Worm (Caenorhabditis elegans) whole organism, L4 larva: ENCODE data around the gene K09G1.2.

ENCODE experiments used
- Y48G9A.11 ChIP-seq: fragments of 200-800 bp; sonication (Bioruptor generic); IDR thresholded peaks from 2 replicates; pipeline ENCODE4 v1.3.6; 2022; ENCODE audit warnings: missing genetic modification reagents, missing genetic modification characterization, missing compliant biosample characterization
- ces-1 ChIP-seq: fragments of 150-350 bp; sonication (generic microtip); optimal IDR thresholded peaks from 4 replicates; lab custom pipeline; 2014; ENCODE audit warnings: missing biosample characterization, missing genetic modification reagents, missing genetic modification characterization
- daf-19 ChIP-seq: fragments of 200-800 bp; sonication (Bioruptor generic); conservative IDR thresholded peaks from 2 replicates; pipeline ENCODE4 v1.3.6; 2022; ENCODE audit warnings: missing genetic modification characterization, missing compliant biosample characterization
- egl-27 ChIP-seq: sonication (generic microtip); optimal IDR thresholded peaks from 3 replicates; lab custom pipeline; 2017; ENCODE audit warnings: missing biosample characterization, missing genetic modification reagents, missing genetic modification characterization
- fos-1 ChIP-seq: fragments of 150-350 bp; optimal IDR thresholded peaks from 2 replicates; lab custom pipeline; 2014; ENCODE audit warnings: missing biosample characterization, missing genetic modification characterization
- hif-1 ChIP-seq, 2 experiments: sonication (generic microtip); optimal IDR thresholded peaks; 2 replicates each; lab custom pipeline; 2016 to 2017; ENCODE audit warnings: missing compliant biosample characterization in 2 of 2, missing genetic modification characterization in 2 of 2, missing genetic modification reagents in 2 of 2, missing genotype in 2 of 2, mild to moderate bottlenecking in 1 of 2
- lin-29 ChIP-seq: fragments of 200-800 bp; sonication (Bioruptor generic); IDR thresholded peaks from 2 replicates; pipeline ENCODE4 v1.3.6; 2022; ENCODE audit warnings: missing genetic modification reagents, missing genetic modification characterization, missing compliant biosample characterization
- lsy-2 ChIP-seq, 2 experiments: fragments of 150-350 bp in 1 of 2; sonication (generic microtip) in 1 of 2; optimal IDR thresholded peaks; 2 replicates each; lab custom pipeline; 2014 to 2017; ENCODE audit warnings: missing biosample characterization in 2 of 2, missing genetic modification characterization in 2 of 2
- nhr-11 ChIP-seq: fragments of 150-350 bp; optimal IDR thresholded peaks from 2 replicates; lab custom pipeline; 2014; ENCODE audit warnings: missing biosample characterization, missing genetic modification characterization
- nhr-41 ChIP-seq: fragments of 200-800 bp; sonication (Bioruptor generic); IDR thresholded peaks from 2 replicates; pipeline ENCODE4 v1.3.6; 2022; ENCODE audit warnings: missing genetic modification reagents, missing genetic modification characterization, missing compliant biosample characterization
- pqm-1 ChIP-seq: sonication (generic microtip); optimal IDR thresholded peaks from 2 replicates; lab custom pipeline; 2017; ENCODE audit warnings: missing biosample characterization, missing genetic modification characterization
- snpc-4 ChIP-seq: fragments of 150-350 bp; optimal IDR thresholded peaks from 2 replicates; lab custom pipeline; 2014; ENCODE audit warnings: missing biosample characterization, missing genetic modification characterization
- unc-62 ChIP-seq, 3 experiments: fragments of 150-350 bp in 1 of 3; sonication (generic microtip); optimal IDR thresholded peaks in 2 of 3; peaks in 1 of 3; 1 replicate in 1 of 3; 2 replicates in 2 of 3; lab custom pipeline; 2014 to 2017; ENCODE audit warnings: missing biosample characterization in 3 of 3, missing genetic modification characterization in 3 of 3, missing genetic modification reagents in 3 of 3, missing genotype in 1 of 3
- ztf-11 ChIP-seq: fragments of 150-350 bp; optimal IDR thresholded peaks from 2 replicates; lab custom pipeline; 2014; ENCODE audit warnings: missing biosample characterization, missing genetic modification characterization

DNA sequence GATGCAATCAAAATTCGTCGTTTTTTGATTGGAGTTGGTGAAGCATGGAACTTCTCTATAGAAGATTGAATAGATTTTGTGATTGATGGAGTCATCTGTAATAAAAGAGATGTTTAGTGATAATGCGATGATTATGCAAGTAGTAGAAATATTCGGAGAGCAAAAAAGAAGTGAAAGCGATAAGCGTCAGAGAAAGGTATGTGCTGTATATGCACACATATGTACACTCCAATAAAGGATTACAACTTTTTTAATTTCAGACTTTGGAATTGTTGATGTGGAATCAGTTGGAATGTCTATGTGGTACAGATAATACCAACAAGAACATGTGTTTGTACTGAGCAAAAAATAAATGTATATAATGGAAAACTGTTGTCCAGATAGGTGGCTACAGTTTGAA is 20.2 kb upstream of the K09G1.2 start, which contains the start of gene F25B3.5:
- no peak for TF ChIP-seq lsy-2 (tag; optimal IDR thresholded peaks at IDR 0.05; lab: Kevin White, UChicago)
- TF ChIP-seq hif-1 (tag; optimal IDR thresholded peaks at IDR 0.05; lab: Kevin White, UChicago) = no peak
- no peak for TF ChIP-seq unc-62 (GFP tag; optimal IDR thresholded peaks at IDR 0.05 in 1 of 2; lab: Kevin White, UChicago)
- no peak for TF ChIP-seq unc-62 (tag; optimal IDR thresholded peaks at IDR 0.05; lab: Kevin White, UChicago)
- no peak for TF ChIP-seq ces-1 (GFP tag; lab: Kevin White, UChicago)
- no peak for TF ChIP-seq pqm-1 (tag; lab: Kevin White, UChicago)
- TF ChIP-seq lin-29 (GFP tag; lab: Robert Waterston, UW) = no peak
- TF ChIP-seq daf-19 (GFP tag; lab: Robert Waterston, UW) = no peak
- no peak for TF ChIP-seq ztf-11 (tag; lab: Kevin White, UChicago)
- TF ChIP-seq nhr-41 (GFP tag; lab: Robert Waterston, UW) = no peak
- TF ChIP-seq snpc-4 (tag; lab: Kevin White, UChicago) = no peak
- no peak for TF ChIP-seq fos-1
- no peak for TF ChIP-seq nhr-11 (tag; lab: Kevin White, UChicago)
- no peak for TF ChIP-seq egl-27 (tag; lab: Kevin White, UChicago)
- TF ChIP-seq Y48G9A.11 (GFP tag; lab: Robert Waterston, UW) = no peak
